Worm (Caenorhabditis elegans) whole organism, L4 larva: Measurements from ENCODE around the gene F35A5.8.

Source experiments
- T20F7.1 ChIP-seq: fragments of 200-800 bp; sonication (Bioruptor generic); optimal IDR thresholded peaks from 2 replicates; lab custom pipeline; 2018; ENCODE audit warnings: mild to moderate bottlenecking, missing genetic modification characterization, missing compliant biosample characterization
- Y48G9A.11 ChIP-seq: fragments of 200-800 bp; sonication (Bioruptor generic); IDR thresholded peaks from 2 replicates; pipeline ENCODE4 v1.3.6; 2022; ENCODE audit warnings: missing genetic modification reagents, missing genetic modification characterization, missing compliant biosample characterization
- Y5F2A.4 ChIP-seq: fragments of 200-800 bp; sonication (Bioruptor generic); optimal IDR thresholded peaks from 2 replicates; lab custom pipeline; 2018; ENCODE audit warnings: mild to moderate bottlenecking, missing genetic modification characterization, missing compliant biosample characterization
- aha-1 ChIP-seq: fragments of 150-350 bp; peaks from one replicate; lab custom pipeline; 2014; ENCODE audit warnings: missing biosample characterization, missing genetic modification characterization
- ama-1 ChIP-seq: fragments of 150-350 bp; optimal IDR thresholded peaks from 2 replicates; lab custom pipeline; 2014; ENCODE audit warnings: inconsistent platforms, mixed read lengths
- arid-1 ChIP-seq: fragments of 200-800 bp; sonication (Bioruptor generic); conservative IDR thresholded peaks from 2 replicates; pipeline ENCODE4 v1.3.6; 2022; ENCODE audit warnings: missing genetic modification reagents, missing genetic modification characterization, missing compliant biosample characterization
- ceh-20 ChIP-seq: fragments of 200-800 bp; sonication (Bioruptor generic); IDR thresholded peaks from 2 replicates; pipeline ENCODE4 v1.3.6; 2022; ENCODE audit warnings: missing genetic modification reagents, missing genetic modification characterization, missing compliant biosample characterization
- ces-1 ChIP-seq: fragments of 150-350 bp; sonication (generic microtip); optimal IDR thresholded peaks from 4 replicates; lab custom pipeline; 2014; ENCODE audit warnings: missing biosample characterization, missing genetic modification reagents, missing genetic modification characterization
- daf-16 ChIP-seq, 3 experiments: sonication (generic microtip); optimal IDR thresholded peaks; 2 replicates each; lab custom pipeline; 2016 to 2017; ENCODE audit warnings: missing genetic modification characterization in 3 of 3, missing genetic modification reagents in 3 of 3, mild to moderate bottlenecking in 2 of 3, missing compliant biosample characterization in 2 of 3, missing biosample characterization in 1 of 3, moderate library complexity in 1 of 3
- daf-19 ChIP-seq: fragments of 200-800 bp; sonication (Bioruptor generic); conservative IDR thresholded peaks from 2 replicates; pipeline ENCODE4 v1.3.6; 2022; ENCODE audit warnings: missing genetic modification characterization, missing compliant biosample characterization
- dmd-6 ChIP-seq: fragments of 200-800 bp; sonication (Bioruptor generic); IDR thresholded peaks from 2 replicates; pipeline ENCODE4 v1.3.6; 2022; ENCODE audit warnings: missing genetic modification reagents, missing genetic modification characterization, missing compliant biosample characterization
- dmd-8 ChIP-seq: fragments of 200-800 bp; sonication (Bioruptor generic); IDR thresholded peaks from 2 replicates; pipeline ENCODE4 v1.3.6; 2022; ENCODE audit warnings: missing genetic modification characterization, missing compliant biosample characterization
- dmd-9 ChIP-seq: fragments of 200-800 bp; sonication (Bioruptor generic); IDR thresholded peaks from 2 replicates; pipeline ENCODE4 v1.3.6; 2022; ENCODE audit warnings: missing genetic modification reagents, missing genetic modification characterization, missing compliant biosample characterization
- duxl-1 ChIP-seq: sonication (generic microtip); optimal IDR thresholded peaks from 2 replicates; lab custom pipeline; 2016; ENCODE audit warnings: mild to moderate bottlenecking, missing genetic modification characterization, moderate library complexity, missing compliant biosample characterization; ENCODE audit not compliant: poor library complexity
- dve-1 ChIP-seq: sonication (generic microtip); optimal IDR thresholded peaks from 2 replicates; lab custom pipeline; 2017; ENCODE audit warnings: antibody characterized with exemption, mild to moderate bottlenecking, missing genetic modification characterization, missing compliant biosample characterization; ENCODE audit not compliant: insufficient read depth
- egl-43 ChIP-seq: fragments of 200-800 bp; sonication (Bioruptor generic); IDR thresholded peaks from 2 replicates; pipeline ENCODE4 v1.3.6; 2022; ENCODE audit warnings: missing genetic modification reagents, missing genetic modification characterization, missing compliant biosample characterization
- fkh-10 ChIP-seq: fragments of 150-350 bp; optimal IDR thresholded peaks from 2 replicates; lab custom pipeline; 2014; ENCODE audit warnings: missing biosample characterization, missing genetic modification reagents, missing genetic modification characterization
- lim-7 ChIP-seq: fragments of 200-800 bp; sonication (Bioruptor generic); IDR thresholded peaks from 2 replicates; pipeline ENCODE4 v1.3.6; 2022; ENCODE audit warnings: missing genetic modification characterization, missing compliant biosample characterization
- lin-15B ChIP-seq: fragments of 150-350 bp; sonication (generic microtip); optimal IDR thresholded peaks from 3 replicates; lab custom pipeline; 2014; ENCODE audit warnings: missing biosample characterization, missing genetic modification characterization
- lin-29 ChIP-seq: fragments of 200-800 bp; sonication (Bioruptor generic); IDR thresholded peaks from 2 replicates; pipeline ENCODE4 v1.3.6; 2022; ENCODE audit warnings: missing genetic modification reagents, missing genetic modification characterization, missing compliant biosample characterization
- lin-38 ChIP-seq: fragments of 200-800 bp; sonication (Bioruptor generic); IDR thresholded peaks from 2 replicates; pipeline ENCODE4 v1.3.6; 2022; ENCODE audit warnings: missing genetic modification reagents, missing genetic modification characterization, missing compliant biosample characterization
- lin-39 ChIP-seq: fragments of 150-350 bp; optimal IDR thresholded peaks from 2 replicates; lab custom pipeline; 2014; ENCODE audit warnings: missing biosample characterization, missing genetic modification reagents, missing genetic modification characterization
- lir-3 ChIP-seq: sonication (generic microtip); optimal IDR thresholded peaks from 2 replicates; lab custom pipeline; 2016; ENCODE audit warnings: mild to moderate bottlenecking, missing genetic modification characterization, missing compliant biosample characterization
- mdl-1 ChIP-seq, 2 experiments: fragments of 150-350 bp in 1 of 2; sonication (generic microtip) in 1 of 2; optimal IDR thresholded peaks; 2 replicates each; lab custom pipeline; 2014 to 2017; ENCODE audit warnings: missing biosample characterization in 2 of 2, missing genetic modification characterization in 2 of 2
- mdt-29 ChIP-seq: fragments of 200-800 bp; sonication (Bioruptor generic); IDR thresholded peaks from 2 replicates; pipeline ENCODE4 v1.3.6; 2022; ENCODE audit warnings: missing genetic modification reagents, missing genetic modification characterization, missing compliant biosample characterization
- mes-2 ChIP-seq: sonication (generic microtip); optimal IDR thresholded peaks from 2 replicates; lab custom pipeline; 2016; ENCODE audit warnings: missing genotype, mild to moderate bottlenecking, missing genetic modification characterization, missing compliant biosample characterization; ENCODE audit not compliant: poor library complexity, severe bottlenecking
- mxl-2 ChIP-seq: fragments of 200-800 bp; sonication (Bioruptor generic); conservative IDR thresholded peaks from 2 replicates; pipeline ENCODE4 v1.3.6; 2022; ENCODE audit warnings: missing genetic modification reagents, missing genetic modification characterization, missing compliant biosample characterization
- mxl-3 ChIP-seq: fragments of 200-800 bp; sonication (Bioruptor generic); optimal IDR thresholded peaks from 2 replicates; lab custom pipeline; 2018; ENCODE audit warnings: mild to moderate bottlenecking, missing genetic modification characterization, missing compliant biosample characterization
- nhr-102 ChIP-seq: sonication (generic microtip); optimal IDR thresholded peaks from 2 replicates; lab custom pipeline; 2016; ENCODE audit warnings: mild to moderate bottlenecking, missing genetic modification characterization, moderate library complexity, missing compliant biosample characterization
- nhr-111 ChIP-seq: fragments of 200-800 bp; sonication (Bioruptor generic); optimal IDR thresholded peaks from 2 replicates; lab custom pipeline; 2018; ENCODE audit warnings: mild to moderate bottlenecking, missing genetic modification characterization, missing compliant biosample characterization
- nhr-237 ChIP-seq: sonication (generic microtip); optimal IDR thresholded peaks from 2 replicates; lab custom pipeline; 2017; ENCODE audit warnings: missing biosample characterization, missing genetic modification characterization
- nhr-25 ChIP-seq: sonication (generic microtip); optimal IDR thresholded peaks from 2 replicates; lab custom pipeline; 2017; ENCODE audit warnings: missing genetic modification characterization, mild to moderate bottlenecking, missing compliant biosample characterization, antibody characterized with exemption, moderate library complexity, borderline replicate concordance; ENCODE audit not compliant: insufficient read depth
- nhr-28 ChIP-seq: fragments of 150-350 bp; optimal IDR thresholded peaks from 2 replicates; lab custom pipeline; 2014; ENCODE audit warnings: missing biosample characterization, missing genetic modification characterization
- nhr-41 ChIP-seq: fragments of 200-800 bp; sonication (Bioruptor generic); IDR thresholded peaks from 2 replicates; pipeline ENCODE4 v1.3.6; 2022; ENCODE audit warnings: missing genetic modification reagents, missing genetic modification characterization, missing compliant biosample characterization
- nhr-48 ChIP-seq: sonication (generic microtip); optimal IDR thresholded peaks from 2 replicates; lab custom pipeline; 2016; ENCODE audit warnings: mild to moderate bottlenecking, missing genetic modification characterization, missing compliant biosample characterization
- nhr-6 ChIP-seq: fragments of 150-350 bp; optimal IDR thresholded peaks from 2 replicates; lab custom pipeline; 2014; ENCODE audit warnings: missing biosample characterization, missing genetic modification characterization
- nhr-77 ChIP-seq: fragments of 150-350 bp; optimal IDR thresholded peaks from 2 replicates; lab custom pipeline; 2014; ENCODE audit warnings: missing biosample characterization, missing genetic modification characterization
- pha-4 ChIP-seq, 2 experiments: fragments of 150-350 bp in 1 of 2; fragments of 200-800 bp in 1 of 2; sonication (Bioruptor generic) in 1 of 2; IDR thresholded peaks in 1 of 2; optimal IDR thresholded peaks in 1 of 2; 2 replicates each; pipeline versions ENCODE4 v1.3.6 to Lab custom; 2014 to 2022; ENCODE audit warnings: missing genetic modification characterization in 2 of 2, missing genetic modification reagents in 2 of 2, missing biosample characterization in 1 of 2, missing compliant biosample characterization in 1 of 2
- rbr-2 ChIP-seq: sonication (generic microtip); optimal IDR thresholded peaks from 2 replicates; lab custom pipeline; 2016; ENCODE audit warnings: missing genotype, missing genetic modification characterization, missing compliant biosample characterization
- saeg-2 ChIP-seq: fragments of 200-800 bp; sonication (Bioruptor generic); IDR thresholded peaks from 2 replicates; pipeline ENCODE4 v1.3.6; 2022; ENCODE audit warnings: missing genetic modification reagents, missing genetic modification characterization, missing compliant biosample characterization
- sdz-12 ChIP-seq: fragments of 200-800 bp; sonication (Bioruptor generic); optimal IDR thresholded peaks from 2 replicates; lab custom pipeline; 2018; ENCODE audit warnings: mild to moderate bottlenecking, missing genetic modification characterization, missing compliant biosample characterization
- set-16 ChIP-seq: fragments of 200-800 bp; sonication (Bioruptor generic); IDR thresholded peaks from 2 replicates; pipeline ENCODE4 v1.3.6; 2022; ENCODE audit warnings: missing genetic modification reagents, missing genetic modification characterization, missing compliant biosample characterization
- spr-1 ChIP-seq: sonication (generic microtip); optimal IDR thresholded peaks from 2 replicates; lab custom pipeline; 2016; ENCODE audit warnings: mild to moderate bottlenecking, missing genetic modification characterization, missing compliant biosample characterization
- spr-3 ChIP-seq: fragments of 200-800 bp; sonication (Bioruptor generic); optimal IDR thresholded peaks from 2 replicates; lab custom pipeline; 2018; ENCODE audit warnings: mild to moderate bottlenecking, missing genetic modification characterization, missing compliant biosample characterization
- tra-1 ChIP-seq: fragments of 200-800 bp; sonication (Bioruptor generic); IDR thresholded peaks from 2 replicates; pipeline ENCODE4 v1.3.6; 2022; ENCODE audit warnings: missing genetic modification reagents, missing genetic modification characterization, missing compliant biosample characterization
- unc-39 ChIP-seq: sonication (generic microtip); optimal IDR thresholded peaks from 2 replicates; lab custom pipeline; 2017; ENCODE audit warnings: missing biosample characterization, missing genetic modification characterization
- vab-7 ChIP-seq: fragments of 200-800 bp; sonication (Bioruptor generic); IDR thresholded peaks from 2 replicates; pipeline ENCODE4 v1.3.6; 2022; ENCODE audit warnings: missing genetic modification reagents, missing genetic modification characterization, missing compliant biosample characterization
- zip-2 ChIP-seq: fragments of 150-350 bp; optimal IDR thresholded peaks from 2 replicates; lab custom pipeline; 2014; ENCODE audit warnings: missing biosample characterization, missing genetic modification characterization
- ztf-7 ChIP-seq: fragments of 150-350 bp; optimal IDR thresholded peaks from 2 replicates; lab custom pipeline; 2014; ENCODE audit warnings: missing biosample characterization, missing genetic modification characterization

The F35A5.8 gene

DNA sequence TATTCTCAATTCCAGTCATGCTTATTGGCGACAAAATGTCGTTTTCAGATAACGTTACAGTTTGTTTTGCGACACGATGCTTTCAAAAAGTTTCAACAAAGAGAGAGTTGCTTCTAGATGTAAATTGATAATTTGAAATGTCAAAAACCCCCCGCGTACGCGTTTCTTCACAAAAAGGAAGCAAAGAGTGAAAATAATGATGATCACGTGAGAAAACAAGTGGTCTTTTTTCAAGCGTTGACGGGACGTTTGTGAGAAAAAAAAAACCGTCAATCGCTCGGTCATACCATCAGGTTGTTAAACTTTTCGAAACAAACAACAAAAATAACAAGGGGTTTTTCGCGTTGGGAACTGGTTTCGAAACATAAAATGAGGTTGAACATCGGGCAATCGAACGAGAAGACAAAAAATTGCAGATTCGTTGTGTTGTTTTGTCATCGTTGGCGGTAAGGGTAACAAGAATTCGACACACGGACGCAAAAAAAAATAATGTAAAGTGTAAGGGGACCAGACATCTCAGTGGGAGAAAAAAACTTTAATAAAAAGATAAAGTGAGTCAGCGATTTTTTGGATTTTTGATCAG is 28.9 kb upstream of the F35A5.8 start (continued):
- TF ChIP-seq dve-1 (peak; percentile 96), nhr-28 (peak; percentile 71), dmd-9 (GFP tag; lab: Robert Waterston, UW) (no peak), rbr-2 (tag; lab: Kevin White, UChicago) (no peak), lin-15B (tag; lab: Kevin White, UChicago) (no peak), tra-1 (peak; percentile 97), daf-16 (GFP tag; optimal IDR thresholded peaks at IDR 0.05; lab: Kevin White, UChicago) (peak in 1 of 2 experiments; percentile 68), daf-16 (tag; optimal IDR thresholded peaks at IDR 0.05; lab: Kevin White, UChicago) (peak; percentile 98), spr-1 (tag; lab: Kevin White, UChicago) (no peak), fkh-10 (GFP tag; lab: Kevin White, UChicago) (no peak), nhr-102 (tag; lab: Kevin White, UChicago) (peak; percentile 67), spr-3 (no peak), nhr-41 (no peak), nhr-77 (peak; percentile 75), mxl-2 (GFP tag; lab: Robert Waterston, UW) (0 out of 2 replicates have a peak, but pooled peaks have one; percentile 25), lin-39 (no peak), lin-29 (no peak), nhr-6 (tag; lab: Kevin White, UChicago) (peak; percentile 14), nhr-111 (GFP tag; lab: Kevin White, UChicago) (no peak), ztf-7 (tag; lab: Kevin White, UChicago) (no peak), mes-2 (tag; lab: Kevin White, UChicago) (no peak), mdl-1 (tag; optimal IDR thresholded peaks at IDR 0.05; lab: Kevin White, UChicago) (peak in 1 of 2 experiments; percentile 62), lim-7 (GFP tag; lab: Robert Waterston, UW) (no peak), vab-7 (GFP tag; lab: Robert Waterston, UW) (no peak), set-16 (no peak), nhr-237 (tag; lab: Kevin White, UChicago) (no peak), nhr-25 (tag; lab: Kevin White, UChicago) (no peak), dmd-6 (GFP tag; lab: Robert Waterston, UW) (peak; percentile 96), Y5F2A.4 (GFP tag; lab: Kevin White, UChicago) (no peak), nhr-48 (tag; lab: Kevin White, UChicago) (peak; percentile 57), unc-39 (tag; lab: Kevin White, UChicago) (no peak), ces-1 (GFP tag; lab: Kevin White, UChicago) (no peak), egl-43 (GFP tag; lab: Robert Waterston, UW) (no peak), dmd-8 (GFP tag; lab: Robert Waterston, UW) (no peak), aha-1 (tag; lab: Kevin White, UChicago) (peak; percentile 62), ama-1 (lab: Kevin White, UChicago) (no peak), saeg-2 (GFP tag; lab: Robert Waterston, UW) (peak; percentile 33; the same call in 1 of the 2 replicates), sdz-12 (GFP tag; lab: Kevin White, UChicago) (no peak), pha-4 (GFP tag; IDR thresholded peaks at IDR 0.05; lab: Robert Waterston, UW) (peak; percentile 22; the same call in 1 of the 2 replicates), pha-4 (tag; optimal IDR thresholded peaks at IDR 0.05; lab: Kevin White, UChicago) (peak; percentile 58), duxl-1 (tag; lab: Kevin White, UChicago) (no peak), Y48G9A.11 (no peak), daf-19 (GFP tag; lab: Robert Waterston, UW) (no peak), mdt-29 (GFP tag; lab: Robert Waterston, UW) (no peak), ceh-20 (GFP tag; lab: Robert Waterston, UW) (peak; percentile 74), lin-38 (no peak), arid-1 (GFP tag; lab: Robert Waterston, UW) (no peak), mxl-3 (GFP tag; lab: Kevin White, UChicago) (peak; percentile 2), zip-2 (tag; lab: Kevin White, UChicago) (no peak), T20F7.1 (no peak), lir-3 (tag; lab: Kevin White, UChicago) (no peak)
